Worm (Caenorhabditis elegans): ENCODE results near the gene mrps-10.
A peak's percentile ranks its signal among the peaks of the same experiment; 100 is the strongest.

mrps-10 gene

DNA sequence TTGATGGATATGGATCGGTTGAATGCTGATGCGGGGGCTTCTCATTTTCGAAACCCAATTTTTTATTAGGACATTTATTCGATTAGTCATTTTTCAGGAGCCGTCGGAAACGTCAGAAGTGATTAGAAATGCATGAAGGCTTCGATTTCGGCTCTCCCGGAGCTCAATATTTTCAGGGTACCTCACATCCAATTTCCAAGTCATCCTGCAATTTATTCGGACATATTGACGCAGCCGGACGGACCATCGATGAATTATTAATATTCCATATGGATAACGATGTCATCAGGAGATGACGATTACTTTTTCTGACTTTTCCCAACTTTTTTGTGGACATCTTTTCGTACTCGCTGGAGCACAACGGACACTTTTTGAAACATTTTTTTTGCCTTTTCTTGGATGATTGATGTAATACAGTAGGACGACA lies 19.7 kb upstream of the mrps-10 start:
- TF ChIP-seq sem-2 (GFP tag; optimal IDR thresholded peaks at IDR 0.05) (no peak), mep-1 (tag; optimal IDR thresholded peaks at IDR 0.05) (no peak), nhr-12 (tag; optimal IDR thresholded peaks at IDR 0.05) (no peak), elt-1 (tag; optimal IDR thresholded peaks at IDR 0.05; ENCODE audit: borderline replicate concordance, insufficient read depth) (no peak), ham-2 (GFP tag; optimal IDR thresholded peaks at IDR 0.05) (no peak), nhr-2 (tag; optimal IDR thresholded peaks at IDR 0.05) (no peak), unc-120 (tag; optimal IDR thresholded peaks at IDR 0.05; ENCODE audit: poor library complexity, severe bottlenecking) (no peak), nhr-28 (tag; optimal IDR thresholded peaks at IDR 0.05) (no peak), pha-4 (tag; optimal IDR thresholded peaks at IDR 0.05) (no peak), unc-62 (GFP tag; optimal IDR thresholded peaks at IDR 0.05) (no peak), elt-3 (tag; optimal IDR thresholded peaks at IDR 0.05) (no peak), ceh-83 (GFP tag; optimal IDR thresholded peaks at IDR 0.05) (no peak)

DNA sequence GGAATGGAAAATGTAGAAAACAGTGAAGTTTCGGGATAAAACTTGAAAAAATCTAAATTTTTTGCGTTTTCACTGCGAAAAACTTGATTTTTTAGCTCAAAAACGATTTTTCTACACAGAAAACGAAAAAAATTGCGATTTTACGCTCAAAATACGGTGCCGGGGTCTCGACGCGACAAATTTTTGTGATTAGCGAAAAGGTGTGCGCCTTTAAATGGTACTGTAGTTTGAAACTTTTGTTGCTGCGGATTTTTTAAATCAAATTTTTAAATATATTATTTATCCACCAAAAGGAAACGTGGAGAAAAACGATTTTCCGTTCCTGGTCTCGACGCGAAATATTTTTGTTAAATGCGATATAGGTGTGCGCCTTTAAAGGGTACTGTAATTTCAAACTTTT lies 19.1 kb upstream of the mrps-10 start:
- no peak for TF ChIP-seq snpc-4 (tag; optimal IDR thresholded peaks at IDR 0.05)
- TF ChIP-seq nhr-76 (tag; optimal IDR thresholded peaks at IDR 0.05) = no peak
- no peak for TF ChIP-seq tbx-8 (GFP tag; optimal IDR thresholded peaks at IDR 0.05)
- no peak for TF ChIP-seq ceh-39 (tag; optimal IDR thresholded peaks at IDR 0.05)

DNA sequence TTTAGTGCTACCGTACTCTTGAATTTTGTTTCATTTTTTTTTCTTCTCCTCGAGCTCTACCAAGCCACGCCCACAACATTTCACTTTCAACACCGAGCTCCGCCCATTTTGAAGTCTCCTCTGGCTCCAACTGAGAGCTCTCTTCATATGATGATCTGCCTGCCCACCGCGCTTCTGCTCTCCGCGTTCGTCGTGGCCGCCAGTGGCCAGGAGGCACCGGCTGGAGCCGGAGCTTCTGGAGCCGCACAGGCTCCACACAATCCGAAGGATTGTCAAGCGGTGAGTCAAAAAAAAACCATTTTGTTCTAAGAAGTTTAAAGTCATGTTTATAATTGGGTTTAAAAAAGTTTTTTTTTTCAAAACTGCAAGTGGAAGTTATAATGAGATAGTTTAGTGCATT lies 16.0 kb upstream of the mrps-10 start, which contains the start of gene flp-14:
Gene flp-14, plus strand, starts transcription at position 146 of the 400 bp plus-strand sequence.
- no peak for TF ChIP-seq unc-120 (tag; optimal IDR thresholded peaks at IDR 0.05; ENCODE audit: poor library complexity, severe bottlenecking)
- TF ChIP-seq nhr-237 (tag; optimal IDR thresholded peaks at IDR 0.05) = no peak
- no peak for TF ChIP-seq mep-1 (tag; optimal IDR thresholded peaks at IDR 0.05)
- no peak for TF ChIP-seq tbx-8 (GFP tag; optimal IDR thresholded peaks at IDR 0.05)
- no peak for TF ChIP-seq ces-1 (GFP tag; optimal IDR thresholded peaks at IDR 0.05)
- no peak for TF ChIP-seq ham-2 (GFP tag; optimal IDR thresholded peaks at IDR 0.05)
- no peak for TF ChIP-seq elt-3 (tag; optimal IDR thresholded peaks at IDR 0.05)
- no peak for TF ChIP-seq unc-39 (tag; optimal IDR thresholded peaks at IDR 0.05)
- TF ChIP-seq nhr-2 (tag; optimal IDR thresholded peaks at IDR 0.05) = no peak
- no peak for TF ChIP-seq nhr-12 (tag; optimal IDR thresholded peaks at IDR 0.05)
- TF ChIP-seq cnd-1 (tag; optimal IDR thresholded peaks at IDR 0.05) = no peak
- no peak for TF ChIP-seq snpc-4 (tag; optimal IDR thresholded peaks at IDR 0.05)
- TF ChIP-seq hlh-1 (tag; optimal IDR thresholded peaks at IDR 0.05) = no peak
- no peak for TF ChIP-seq M03D4.4 (tag; optimal IDR thresholded peaks at IDR 0.05)

DNA sequence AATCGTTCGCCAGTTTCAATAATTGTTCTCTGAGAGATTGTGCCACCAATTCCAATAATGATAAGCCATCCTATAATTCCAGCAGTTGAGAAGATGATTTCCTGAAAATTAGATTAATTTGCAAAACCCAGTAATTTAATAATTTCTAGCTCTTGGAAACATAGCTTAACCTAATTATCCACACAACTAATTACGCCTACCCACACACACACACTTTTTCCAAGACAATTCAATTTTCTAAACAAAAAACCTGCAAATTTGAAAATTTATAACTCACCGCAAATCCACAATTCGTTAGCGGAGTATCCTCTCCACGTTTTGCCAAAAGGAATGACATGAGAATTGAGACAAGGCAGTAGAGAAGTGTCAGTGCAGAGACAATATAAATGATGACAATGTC lies 9.9 kb upstream of the mrps-10 start:
- TF ChIP-seq ces-1 (GFP tag; optimal IDR thresholded peaks at IDR 0.05) = peak; percentile 62
- TF ChIP-seq sptf-1 (tag; optimal IDR thresholded peaks at IDR 0.05) = no peak

DNA sequence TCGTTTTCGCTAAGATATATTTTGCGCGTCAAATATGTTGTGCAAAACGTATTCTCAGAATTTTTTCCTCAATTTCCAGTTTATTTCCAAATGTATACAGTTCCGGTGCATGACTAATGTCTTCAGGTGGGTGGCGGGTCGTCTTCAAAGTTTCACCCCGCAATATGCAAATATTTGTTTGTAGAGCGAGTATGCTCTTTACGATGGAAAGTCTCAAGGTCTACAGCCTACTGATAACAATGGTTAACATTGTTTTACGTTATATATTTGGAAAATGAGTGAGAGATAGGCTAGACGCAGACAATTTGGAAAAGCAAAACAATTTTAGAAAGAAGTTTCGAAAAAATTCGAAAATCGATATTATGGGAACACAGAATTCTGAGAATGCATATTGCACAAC lies 8.5 kb upstream of the mrps-10 start:
- TF ChIP-seq mls-2 (tag; optimal IDR thresholded peaks at IDR 0.05) (no peak), lin-32 (GFP tag; optimal IDR thresholded peaks at IDR 0.05) (no peak), snpc-4 (tag; optimal IDR thresholded peaks at IDR 0.05) (no peak)

DNA sequence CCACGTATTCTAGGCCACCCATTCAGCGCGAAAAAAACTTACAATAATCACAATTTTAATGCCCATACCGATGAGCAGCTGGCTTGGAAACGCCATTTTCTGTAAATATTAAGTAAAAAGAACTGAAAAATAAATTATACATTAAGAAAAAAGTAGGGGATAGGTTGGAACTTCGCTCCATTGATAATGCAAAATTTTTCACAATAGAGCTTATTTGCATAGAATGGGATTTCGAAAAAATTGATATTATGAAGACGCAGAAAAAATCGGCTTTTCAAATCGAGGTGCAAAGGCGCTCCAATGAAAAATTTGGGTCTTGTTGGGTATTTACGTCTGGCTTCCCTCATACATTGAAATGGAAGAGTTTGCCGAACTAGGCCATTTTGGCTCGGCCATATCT lies 7.8 kb upstream of the mrps-10 start, which contains the start of gene Y37D8A.16:
Gene Y37D8A.16, minus strand, starts transcription at position 101 of the 400 bp plus-strand sequence.
- no peak for TF ChIP-seq nhr-28 (tag; optimal IDR thresholded peaks at IDR 0.05)
- TF ChIP-seq mep-1 (tag; optimal IDR thresholded peaks at IDR 0.05) = no peak
- no peak for TF ChIP-seq tbx-8 (GFP tag; optimal IDR thresholded peaks at IDR 0.05)
- TF ChIP-seq elt-3 (tag; optimal IDR thresholded peaks at IDR 0.05) = no peak
- TF ChIP-seq nhr-237 (tag; optimal IDR thresholded peaks at IDR 0.05) = no peak
- no peak for TF ChIP-seq cnd-1 (tag; optimal IDR thresholded peaks at IDR 0.05)
- TF ChIP-seq drap-1 (GFP tag; optimal IDR thresholded peaks at IDR 0.05) = no peak
- no peak for TF ChIP-seq mls-2 (tag; optimal IDR thresholded peaks at IDR 0.05)
- no peak for TF ChIP-seq zip-8 (tag; optimal IDR thresholded peaks at IDR 0.05)
- TF ChIP-seq ces-1 (GFP tag; optimal IDR thresholded peaks at IDR 0.05) = no peak
- TF ChIP-seq unc-39 (tag; optimal IDR thresholded peaks at IDR 0.05) = no peak
- no peak for TF ChIP-seq lin-13 (tag; optimal IDR thresholded peaks at IDR 0.05)

DNA sequence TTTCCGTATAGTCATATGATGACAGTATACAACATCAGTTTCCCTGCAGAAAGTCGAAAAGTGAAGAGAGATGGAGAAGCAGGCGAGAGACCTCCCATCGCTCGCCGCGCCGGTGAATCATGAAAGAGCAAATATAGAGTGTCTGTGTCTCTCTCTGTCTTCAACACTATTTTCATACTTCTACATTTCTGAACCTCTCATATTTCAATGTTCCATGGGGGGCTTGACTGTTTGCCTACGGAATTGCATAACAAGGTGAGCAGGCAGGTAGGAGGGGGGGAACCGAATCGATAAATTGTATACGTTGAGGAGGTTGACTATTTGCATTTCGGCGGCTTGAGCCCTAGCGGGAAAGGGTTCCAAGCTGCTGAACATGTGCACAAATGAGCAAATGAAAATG lies 6.5 kb upstream of the mrps-10 start:
- TF ChIP-seq snpc-4 (tag; optimal IDR thresholded peaks at IDR 0.05) = no peak
- TF ChIP-seq pha-4 (tag; optimal IDR thresholded peaks at IDR 0.05) = peak; percentile 73
